Worm (Caenorhabditis elegans): ENCODE results near the gene R166.3.

Gene R166.3

ce11 chrII:10501578-10501977, 37.6 kb downstream of the R166.3 start:
- TF ChIP-seq nhr-237 (tag; optimal IDR thresholded peaks at IDR 0.05) (no peak), snpc-4 (tag; optimal IDR thresholded peaks at IDR 0.05) (no peak), sptf-1 (tag; optimal IDR thresholded peaks at IDR 0.05) (no peak), ztf-11 (tag; optimal IDR thresholded peaks at IDR 0.05) (no peak), ham-2 (GFP tag; optimal IDR thresholded peaks at IDR 0.05) (peak; percentile 27), ceh-43 (GFP tag; optimal IDR thresholded peaks at IDR 0.05) (no peak), pha-4 (tag; optimal IDR thresholded peaks at IDR 0.05) (no peak), unc-39 (tag; optimal IDR thresholded peaks at IDR 0.05) (no peak), hlh-1 (tag; optimal IDR thresholded peaks at IDR 0.05) (no peak), tbx-8 (GFP tag; optimal IDR thresholded peaks at IDR 0.05) (no peak), lin-13 (tag; optimal IDR thresholded peaks at IDR 0.05) (no peak), cnd-1 (tag; optimal IDR thresholded peaks at IDR 0.05) (no peak), zip-8 (tag; optimal IDR thresholded peaks at IDR 0.05) (no peak), blmp-1 (tag; optimal IDR thresholded peaks at IDR 0.05) (peak; percentile 3), mep-1 (tag; optimal IDR thresholded peaks at IDR 0.05) (no peak), nhr-76 (tag; optimal IDR thresholded peaks at IDR 0.05) (no peak), unc-62 (GFP tag; optimal IDR thresholded peaks at IDR 0.05) (peak; percentile 57), ces-1 (GFP tag; optimal IDR thresholded peaks at IDR 0.05) (peak; percentile 37), elt-1 (tag; optimal IDR thresholded peaks at IDR 0.05; ENCODE audit: borderline replicate concordance, insufficient read depth) (peak; percentile 65), ceh-83 (GFP tag; optimal IDR thresholded peaks at IDR 0.05) (no peak), bed-3 (GFP tag; optimal IDR thresholded peaks at IDR 0.05) (no peak), ceh-39 (tag; optimal IDR thresholded peaks at IDR 0.05) (no peak), M03D4.4 (tag; optimal IDR thresholded peaks at IDR 0.05) (no peak)

- TF ChIP-seq M03D4.4 (tag; optimal IDR thresholded peaks at IDR 0.05), result no peak
- TF ChIP-seq cnd-1 (tag; optimal IDR thresholded peaks at IDR 0.05), result no peak
- TF ChIP-seq ztf-11 (tag; optimal IDR thresholded peaks at IDR 0.05), result no peak
- no peak for TF ChIP-seq blmp-1 (tag; optimal IDR thresholded peaks at IDR 0.05)
- no peak for TF ChIP-seq tbx-8 (GFP tag; optimal IDR thresholded peaks at IDR 0.05)
- TF ChIP-seq ceh-83 (GFP tag; optimal IDR thresholded peaks at IDR 0.05), result no peak
- no peak for TF ChIP-seq sem-2 (GFP tag; optimal IDR thresholded peaks at IDR 0.05)
- no peak for TF ChIP-seq nhr-237 (tag; optimal IDR thresholded peaks at IDR 0.05)
- TF ChIP-seq ceh-43 (GFP tag; optimal IDR thresholded peaks at IDR 0.05), result no peak
- TF ChIP-seq pha-4 (tag; optimal IDR thresholded peaks at IDR 0.05), result no peak
- no peak for TF ChIP-seq hlh-1 (tag; optimal IDR thresholded peaks at IDR 0.05)
- TF ChIP-seq zip-8 (tag; optimal IDR thresholded peaks at IDR 0.05), result no peak
- no peak for TF ChIP-seq nhr-28 (tag; optimal IDR thresholded peaks at IDR 0.05)
- TF ChIP-seq lin-13 (tag; optimal IDR thresholded peaks at IDR 0.05), result no peak
- no peak for TF ChIP-seq snpc-4 (tag; optimal IDR thresholded peaks at IDR 0.05)
Measured at ce11 chrII:10500674-10501073, 38.5 kb downstream of the R166.3 start.

- TF ChIP-seq lin-13 (tag; optimal IDR thresholded peaks at IDR 0.05) (no peak), lsy-2 (tag; optimal IDR thresholded peaks at IDR 0.05) (no peak), ham-2 (GFP tag; optimal IDR thresholded peaks at IDR 0.05) (no peak), cnd-1 (tag; optimal IDR thresholded peaks at IDR 0.05) (no peak), unc-120 (tag; optimal IDR thresholded peaks at IDR 0.05; ENCODE audit: poor library complexity, severe bottlenecking) (no peak), ceh-39 (tag; optimal IDR thresholded peaks at IDR 0.05) (no peak), mep-1 (tag; optimal IDR thresholded peaks at IDR 0.05) (no peak), ceh-83 (GFP tag; optimal IDR thresholded peaks at IDR 0.05) (no peak), nhr-12 (tag; optimal IDR thresholded peaks at IDR 0.05) (no peak), unc-62 (GFP tag; optimal IDR thresholded peaks at IDR 0.05) (no peak), sem-2 (GFP tag; optimal IDR thresholded peaks at IDR 0.05) (no peak), bed-3 (GFP tag; optimal IDR thresholded peaks at IDR 0.05) (no peak), mls-2 (tag; optimal IDR thresholded peaks at IDR 0.05) (no peak), ceh-43 (GFP tag; optimal IDR thresholded peaks at IDR 0.05) (no peak), unc-39 (tag; optimal IDR thresholded peaks at IDR 0.05) (no peak), elt-3 (tag; optimal IDR thresholded peaks at IDR 0.05) (no peak), M03D4.4 (tag; optimal IDR thresholded peaks at IDR 0.05) (no peak)
Measured at ce11 chrII:10495912-10496311, 43.2 kb downstream of the R166.3 start, which contains the start of gene ZK666.12. ZK666.12 (plus strand) TSS chrII:10496212.

ce11 chrII:10494467-10494866, 44.7 kb downstream of the R166.3 start, which contains the start of gene ZK666.14:
ZK666.14 (plus strand) TSS chrII:10494767.
- TF ChIP-seq M03D4.4 (tag; optimal IDR thresholded peaks at IDR 0.05), result no peak
- no peak for TF ChIP-seq pha-4 (tag; optimal IDR thresholded peaks at IDR 0.05)
- no peak for TF ChIP-seq sptf-1 (tag; optimal IDR thresholded peaks at IDR 0.05)
- no peak for TF ChIP-seq cnd-1 (tag; optimal IDR thresholded peaks at IDR 0.05)
- no peak for TF ChIP-seq bed-3 (GFP tag; optimal IDR thresholded peaks at IDR 0.05)
- no peak for TF ChIP-seq ceh-39 (tag; optimal IDR thresholded peaks at IDR 0.05)
- no peak for TF ChIP-seq lsy-2 (tag; optimal IDR thresholded peaks at IDR 0.05)
- TF ChIP-seq unc-120 (tag; optimal IDR thresholded peaks at IDR 0.05; ENCODE audit: poor library complexity, severe bottlenecking), result no peak
- no peak for TF ChIP-seq ztf-11 (tag; optimal IDR thresholded peaks at IDR 0.05)
- TF ChIP-seq unc-39 (tag; optimal IDR thresholded peaks at IDR 0.05), result no peak
- TF ChIP-seq unc-62 (GFP tag; optimal IDR thresholded peaks at IDR 0.05), result no peak
- no peak for TF ChIP-seq hlh-1 (tag; optimal IDR thresholded peaks at IDR 0.05)
- TF ChIP-seq ceh-83 (GFP tag; optimal IDR thresholded peaks at IDR 0.05), result no peak
- TF ChIP-seq zip-8 (tag; optimal IDR thresholded peaks at IDR 0.05), result no peak
